Worm (Caenorhabditis elegans): ENCODE data around the gene str-18.

DNA sequence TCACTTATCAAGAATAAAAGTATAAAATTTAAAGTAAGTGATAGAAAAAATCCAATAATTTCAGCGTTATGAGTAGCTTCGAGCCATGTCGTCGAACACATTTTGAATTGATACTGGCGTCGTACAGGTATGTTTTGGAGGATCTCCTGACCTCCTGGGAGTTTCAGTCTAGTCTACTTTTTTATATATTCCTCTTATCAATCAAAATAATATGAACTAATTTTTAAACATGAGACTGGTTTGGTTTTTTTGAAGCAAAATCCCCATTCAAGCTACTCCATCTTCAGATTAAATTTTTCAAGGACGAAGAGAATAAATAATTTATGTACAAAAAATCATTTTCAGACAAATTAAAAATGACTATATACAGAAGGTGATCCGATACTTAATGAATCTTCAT lies 29.9 kb downstream of the str-18 start, which contains the start of gene str-101:
- TF ChIP-seq cog-1 (tag; optimal IDR thresholded peaks at IDR 0.05) (no peak), tab-1 (GFP tag; IDR thresholded peaks at IDR 0.05) (no peak), flt-1 (GFP tag; IDR thresholded peaks at IDR 0.05) (no peak), klf-2 (GFP tag; conservative IDR thresholded peaks at IDR 0.05) (no peak), ref-1 (GFP tag; conservative IDR thresholded peaks at IDR 0.05) (no peak), med-1 (GFP tag; optimal IDR thresholded peaks at IDR 0.05; ENCODE audit: insufficient read depth) (no peak), ztf-23 (GFP tag; IDR thresholded peaks at IDR 0.05) (no peak), ztf-29 (GFP tag; IDR thresholded peaks at IDR 0.05) (no peak)
